Worm (Caenorhabditis elegans) whole organism, dauer: ENCODE data around the gene F08H9.2.

Source experiments
- unc-62 ChIP-seq: sonication (generic microtip); optimal IDR thresholded peaks from 2 replicates; lab custom pipeline; 2017; ENCODE audit warnings: missing biosample characterization, missing genetic modification reagents, missing genetic modification characterization

F08H9.2 gene

DNA sequence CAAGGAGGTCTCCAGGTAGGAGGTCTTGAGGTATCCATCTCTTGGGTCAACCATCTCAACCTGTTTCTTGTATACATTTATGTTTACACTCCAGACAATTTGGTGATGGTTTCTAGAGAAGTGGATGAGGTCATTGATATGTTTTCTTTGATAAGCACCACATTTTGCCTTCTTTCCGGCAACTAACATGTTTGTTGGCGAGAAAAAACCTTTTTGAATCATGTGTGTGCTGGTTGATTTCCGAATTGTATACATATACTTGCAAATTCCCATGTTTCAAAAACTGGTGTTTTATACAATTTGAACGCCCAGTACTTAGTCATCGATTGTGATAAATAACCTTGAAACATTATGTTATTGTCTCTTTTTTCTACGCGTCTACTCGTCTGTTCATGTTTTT, 43.7 kb downstream of the F08H9.2 start:
- no peak for TF ChIP-seq unc-62

DNA sequence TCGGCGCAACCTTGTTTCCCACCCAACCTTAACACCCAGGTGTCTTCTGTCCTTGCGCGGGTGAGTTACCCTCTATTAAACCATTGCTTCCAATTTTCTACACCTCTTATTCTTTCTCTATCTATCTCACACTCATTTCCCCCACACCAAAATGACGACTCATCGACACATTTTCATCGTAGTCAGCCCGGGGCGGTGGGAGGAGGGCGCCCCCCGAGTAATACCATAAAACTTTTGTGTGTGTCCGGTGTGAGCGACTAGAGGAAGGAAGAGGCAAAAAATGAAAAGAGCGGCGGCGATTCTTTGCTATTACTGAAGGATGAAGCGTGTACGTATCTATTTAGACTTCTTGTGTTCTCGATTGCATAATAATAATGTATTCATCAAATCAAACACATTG, 44.3 kb downstream of the F08H9.2 start:
- TF ChIP-seq unc-62 = no peak

DNA sequence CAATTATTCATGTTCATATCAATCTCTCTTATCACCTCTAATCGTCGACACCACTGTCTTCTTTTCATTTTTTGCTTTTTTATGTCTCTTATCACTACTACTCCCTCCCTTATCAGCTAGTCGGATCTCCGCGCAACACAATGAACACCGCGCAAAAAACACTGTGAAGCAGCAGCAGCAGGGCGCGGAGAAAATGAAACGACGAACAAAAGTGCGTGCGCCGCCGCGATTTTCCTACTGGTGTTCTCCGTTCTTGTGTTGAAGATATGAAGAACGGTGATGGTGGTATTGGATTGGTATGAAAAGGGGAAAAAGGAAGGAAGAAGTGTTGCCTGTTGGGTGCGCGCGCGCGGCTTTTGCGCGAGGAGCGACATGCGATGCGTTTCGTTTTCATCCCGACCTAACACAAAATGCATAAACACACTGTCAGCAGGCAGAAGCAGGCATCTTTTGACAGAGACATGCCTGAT, 45.3 kb downstream of the F08H9.2 start:
- no peak for TF ChIP-seq unc-62

DNA sequence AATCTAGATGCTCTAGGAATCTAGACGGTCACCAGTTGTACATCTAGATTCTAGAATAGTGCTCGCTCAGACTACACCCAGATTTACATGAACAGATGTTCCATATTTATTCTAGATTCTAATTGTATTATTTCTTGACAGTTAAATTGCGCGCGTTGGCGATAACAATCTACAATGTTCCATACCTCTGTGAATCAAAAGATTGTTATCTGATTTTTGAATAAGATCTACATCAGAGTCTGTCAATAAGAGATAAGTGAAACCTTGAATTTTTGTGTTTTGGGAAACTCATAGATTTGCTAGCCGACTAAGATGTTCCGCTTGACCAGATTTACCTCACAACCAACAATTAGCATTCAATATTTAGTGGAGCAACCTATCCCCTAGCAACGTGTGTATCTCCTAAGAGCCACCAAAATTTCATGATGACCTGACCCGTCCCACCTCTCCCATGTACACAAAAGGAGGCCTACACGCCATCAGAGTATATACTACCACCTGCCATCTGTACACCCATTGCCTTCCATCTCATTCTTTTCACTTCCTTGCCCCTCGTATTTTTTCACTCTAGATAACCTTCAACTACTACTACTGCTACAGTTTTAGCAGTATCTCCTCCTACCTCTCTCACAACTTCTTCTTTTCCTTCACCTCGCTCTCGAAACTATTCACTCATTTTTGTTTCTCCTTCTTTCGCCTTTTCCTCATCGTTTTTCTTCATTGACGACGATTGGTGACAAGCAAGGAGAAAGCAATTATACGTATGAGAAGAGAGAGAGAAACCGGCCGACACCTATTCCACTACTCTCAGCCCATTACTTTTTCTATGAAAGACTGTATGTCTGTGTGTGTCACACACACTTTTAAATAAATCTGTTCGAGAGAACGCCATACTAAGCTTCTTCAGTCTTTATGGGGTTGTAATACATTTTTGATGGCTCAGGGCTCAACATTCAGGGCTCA, 46.5 kb downstream of the F08H9.2 start:
- no peak for TF ChIP-seq unc-62

DNA sequence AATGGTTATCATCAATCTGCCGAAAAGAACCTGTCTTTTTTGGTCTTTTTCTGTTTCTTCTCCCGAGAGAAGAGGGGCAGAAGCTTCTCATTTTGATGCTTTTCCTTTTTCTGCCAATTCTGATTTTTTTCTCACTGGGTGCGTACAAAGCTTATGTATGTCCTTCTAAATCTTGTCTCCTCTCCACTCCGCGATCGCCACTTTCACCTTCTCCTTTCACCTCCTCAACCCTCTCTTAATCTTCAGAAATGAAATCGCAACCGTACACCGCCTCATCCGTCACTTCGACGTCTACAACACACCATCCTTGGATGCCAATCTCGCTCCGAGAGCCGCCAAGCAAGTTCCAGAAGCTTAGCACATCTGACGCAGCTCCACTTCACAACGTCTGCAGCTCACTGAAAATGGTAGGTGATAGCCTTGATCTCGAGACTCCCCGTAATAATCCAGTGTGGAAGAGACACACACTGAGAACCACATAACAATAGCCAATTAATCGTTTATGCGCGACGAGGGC, 47.6 kb downstream of the F08H9.2 start, which contains the start of gene R02D5.1:
Gene R02D5.1, plus strand, starts transcription at position 245 of the 517 bp plus-strand sequence.
- TF ChIP-seq unc-62 = no peak

DNA sequence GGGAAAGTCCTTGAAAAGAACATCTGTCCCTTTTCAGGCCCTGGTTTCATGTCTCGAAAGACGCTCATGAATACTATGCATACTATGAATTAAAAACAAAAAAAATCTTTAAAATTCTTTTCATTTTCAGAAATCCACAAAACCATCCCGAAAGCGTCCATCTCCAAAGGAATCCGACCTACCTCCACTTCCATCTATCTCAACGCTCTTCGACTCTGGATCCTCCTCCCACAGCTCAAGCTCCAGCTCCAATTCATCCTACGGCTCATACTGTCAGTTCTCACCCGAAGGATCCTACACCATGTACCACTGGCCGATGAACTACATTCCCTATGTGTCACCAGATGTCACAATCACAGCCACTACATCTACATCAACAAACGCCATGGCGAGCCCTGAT, 48.1 kb downstream of the F08H9.2 start:
- TF ChIP-seq unc-62 = no peak
